Fruit fly (Drosophila melanogaster) whole organism, pupa: ENCODE results near the gene Osi2.

Experiments
- CG10348 ChIP-seq: fragments of 200-800 bp; sonication (Bioruptor generic); IDR thresholded peaks from 2 replicates; pipeline ENCODE4 v1.3.6; 2022; ENCODE audit warnings: missing biosample characterization, missing genetic modification characterization
- CG13204 ChIP-seq: fragments of 200-800 bp; sonication (Bioruptor generic); optimal IDR thresholded peaks from 2 replicates; lab custom pipeline; 2018; ENCODE audit warnings: missing biosample characterization, mild to moderate bottlenecking, missing genetic modification characterization, moderate library complexity
- CG17806 ChIP-seq: fragments of 200-800 bp; sonication (Bioruptor generic); optimal IDR thresholded peaks from 2 replicates; lab custom pipeline; 2018; ENCODE audit warnings: missing biosample characterization, mild to moderate bottlenecking, missing genetic modification characterization, moderate library complexity
- CG32121 ChIP-seq: fragments of 200-800 bp; sonication (Bioruptor generic); IDR thresholded peaks from 2 replicates; pipeline ENCODE4 v1.3.6; 2022; ENCODE audit warnings: missing biosample characterization, missing genetic modification characterization
- CG34367 ChIP-seq: fragments of 200-800 bp; sonication (Bioruptor generic); optimal IDR thresholded peaks from 2 replicates; lab custom pipeline; 2018; ENCODE audit warnings: missing biosample characterization, mild to moderate bottlenecking, missing genetic modification characterization
- CG8159 ChIP-seq: fragments of 200-800 bp; sonication (Bioruptor generic); optimal IDR thresholded peaks from 3 replicates; lab custom pipeline; 2018; ENCODE audit warnings: missing biosample characterization, mild to moderate bottlenecking, missing genetic modification characterization, moderate library complexity
- D1 ChIP-seq: fragments of 200-800 bp; sonication (Bioruptor generic); optimal IDR thresholded peaks from 2 replicates; lab custom pipeline; 2018; ENCODE audit warnings: missing biosample characterization, mild to moderate bottlenecking, missing genetic modification characterization, moderate library complexity
- Snoo ChIP-seq: fragments of 200-800 bp; sonication (Bioruptor generic); optimal IDR thresholded peaks from 3 replicates; lab custom pipeline; 2017; ENCODE audit warnings: missing biosample characterization, mild to moderate bottlenecking, missing genetic modification characterization, inconsistent platforms
- rn ChIP-seq: fragments of 200-800 bp; sonication (Bioruptor generic); IDR thresholded peaks from 2 replicates; pipeline ENCODE4 v1.3.6; 2022; ENCODE audit warnings: missing biosample characterization, missing genetic modification characterization

DNA sequence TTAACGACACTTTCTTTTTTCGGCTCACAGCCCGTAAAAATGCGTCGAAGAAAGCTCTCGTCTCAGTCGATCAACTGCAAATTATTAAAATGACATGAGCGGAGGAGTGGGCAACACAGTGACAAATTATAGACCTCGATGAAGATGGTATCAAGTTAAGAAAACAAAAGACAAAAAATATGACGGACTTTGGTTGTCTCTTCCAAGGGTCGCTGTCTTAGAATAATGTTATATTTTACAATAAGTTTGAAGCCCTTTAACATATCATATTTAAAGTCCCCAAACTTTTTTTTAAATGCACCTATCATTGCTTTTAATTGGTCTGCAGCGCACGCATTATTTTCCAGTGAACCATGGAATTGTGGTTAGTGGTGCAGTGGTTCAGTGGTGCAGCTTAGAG is 9.5 kb upstream of the Osi2 start:
- TF ChIP-seq CG32121 (GFP tag; lab: Robert Waterston, UW) (no peak), CG34367 (no peak), CG8159 (no peak), CG10348 (GFP tag; lab: Robert Waterston, UW) (no peak), D1 (tag; lab: Kevin White, UChicago) (no peak), rn (GFP tag; lab: Robert Waterston, UW) (no peak), CG13204 (GFP tag; lab: Kevin White, UChicago) (no peak), CG17806 (tag; lab: Kevin White, UChicago) (no peak), Snoo (tag; lab: Kevin White, UChicago) (no peak)
